Worm (Caenorhabditis elegans) whole organism, early embryonic: ENCODE data around the gene F42G8.8.

ENCODE experiments used
- B0310.2 ChIP-seq: sonication (generic microtip); optimal IDR thresholded peaks from 2 replicates; lab custom pipeline; 2016; ENCODE audit warnings: mild to moderate bottlenecking, missing genetic modification characterization, missing compliant biosample characterization
- F13C5.2 ChIP-seq: sonication (generic microtip); optimal IDR thresholded peaks from 2 replicates; lab custom pipeline; 2017; ENCODE audit warnings: mild to moderate bottlenecking, missing genetic modification characterization, inconsistent platforms, missing compliant biosample characterization
- aly-1 ChIP-seq: sonication (generic microtip); optimal IDR thresholded peaks from 2 replicates; lab custom pipeline; 2016; ENCODE audit warnings: missing genetic modification characterization, missing compliant biosample characterization
- ama-1 ChIP-seq: fragments of 150-350 bp; optimal IDR thresholded peaks from 2 replicates; lab custom pipeline; 2014
- ets-7 ChIP-seq: sonication (generic microtip); optimal IDR thresholded peaks from 2 replicates; lab custom pipeline; 2016; ENCODE audit warnings: missing genotype, missing genetic modification characterization, missing compliant biosample characterization
- flt-1 ChIP-seq: fragments of 200-800 bp; sonication (Bioruptor generic); IDR thresholded peaks from 2 replicates; pipeline ENCODE4 v1.3.6; 2022; ENCODE audit warnings: missing genetic modification characterization, missing compliant biosample characterization
- sea-1 ChIP-seq: fragments of 200-800 bp; sonication (Bioruptor generic); conservative IDR thresholded peaks from 2 replicates; pipeline ENCODE4 v1.3.6; 2022; ENCODE audit warnings: missing genetic modification characterization, missing compliant biosample characterization

DNA sequence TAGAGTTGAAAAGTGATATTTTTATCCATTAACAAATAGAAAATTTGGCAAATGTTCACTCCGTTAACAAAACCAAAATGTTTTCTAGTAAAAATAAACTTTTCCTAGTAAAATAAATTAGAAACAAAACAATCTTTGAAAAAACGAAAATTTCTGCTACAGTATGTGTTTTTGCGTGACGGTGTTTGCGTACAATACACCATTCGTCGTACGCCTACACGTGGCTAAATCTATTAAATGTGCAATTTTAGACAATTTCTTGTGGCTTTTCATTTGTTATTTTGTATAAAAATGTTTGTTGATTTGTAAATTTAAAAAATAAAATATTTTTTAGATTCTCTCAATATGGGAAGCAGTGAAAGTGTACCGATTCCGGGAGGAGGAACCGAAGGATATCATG lies 5.7 kb upstream of the F42G8.8 start, which contains the start of gene Y42H9AR.1:
- no peak for TF ChIP-seq ama-1 (lab: Kevin White, UChicago)
- no peak for TF ChIP-seq ets-7 (tag; lab: Kevin White, UChicago)
- TF ChIP-seq flt-1 (GFP tag; lab: Robert Waterston, UW) = no peak
- TF ChIP-seq aly-1 (tag; lab: Kevin White, UChicago) = no peak
- TF ChIP-seq F13C5.2 (tag; lab: Kevin White, UChicago) = peak; percentile 3
- TF ChIP-seq sea-1 = no peak
- TF ChIP-seq B0310.2 (tag; lab: Kevin White, UChicago) = no peak
